Worm (Caenorhabditis elegans): Measurements from ENCODE around the gene xpb-1.
A peak's percentile ranks its signal among the peaks of the same experiment; 100 is the strongest.

Gene xpb-1

ce11 chrIII:11581372-11581771 is 54.9 kb downstream of the xpb-1 start, which contains the start of the genes Y66D12A.6 and ceh-92 (continued):
- TF ChIP-seq hmg-20 (GFP tag; IDR thresholded peaks at IDR 0.05) (no peak), hmg-1.2 (GFP tag; IDR thresholded peaks at IDR 0.05) (no peak), B0019.2 (GFP tag; conservative IDR thresholded peaks at IDR 0.05) (peak; percentile 14; the same call in 1 of the 2 replicates), ztf-25 (GFP tag; IDR thresholded peaks at IDR 0.05) (no peak), mcd-1 (GFP tag; IDR thresholded peaks at IDR 0.05) (peak; percentile 49; the same call in 1 of the 2 replicates), lsy-27 (tag; optimal IDR thresholded peaks at IDR 0.05; ENCODE audit: borderline replicate concordance, insufficient read depth) (no peak), ceh-100 (GFP tag; IDR thresholded peaks at IDR 0.05) (no peak; the same call in 1 of the 2 replicates), bed-1 (GFP tag; IDR thresholded peaks at IDR 0.05) (no peak), chd-7 (tag; optimal IDR thresholded peaks at IDR 0.05) (no peak), Y95B8A.8 (GFP tag; IDR thresholded peaks at IDR 0.05) (no peak), tbp1 (GFP tag; optimal IDR thresholded peaks at IDR 0.05) (no peak), F52B5.7 (tag; optimal IDR thresholded peaks at IDR 0.05) (no peak), C17E4.6 (GFP tag; IDR thresholded peaks at IDR 0.05) (no peak), snpc-1.3 (tag; optimal IDR thresholded peaks at IDR 0.05; ENCODE audit: insufficient read depth) (peak; percentile 37), egl-44 (GFP tag; IDR thresholded peaks at IDR 0.05) (no peak), ceh-40 (GFP tag; IDR thresholded peaks at IDR 0.05) (no peak), attf-3 (GFP tag; conservative IDR thresholded peaks at IDR 0.05) (no peak), efl-1 (GFP tag; optimal IDR thresholded peaks at IDR 0.05) (peak; percentile 50), aptf-2 (GFP tag; conservative IDR thresholded peaks at IDR 0.05) (no peak), K12H6.12 (tag; optimal IDR thresholded peaks at IDR 0.05) (no peak), T07F8.4 (tag; optimal IDR thresholded peaks at IDR 0.05) (no peak), ztf-6 (GFP tag; IDR thresholded peaks at IDR 0.05) (no peak), pbrm-1 (GFP tag; IDR thresholded peaks at IDR 0.05) (no peak), nhr-90 (tag; optimal IDR thresholded peaks at IDR 0.05) (no peak), xnd-1 (tag; optimal IDR thresholded peaks at IDR 0.05) (no peak), dpff-1 (tag; optimal IDR thresholded peaks at IDR 0.05) (no peak), zfh-2 (GFP tag; conservative IDR thresholded peaks at IDR 0.05) (no peak), Y56A3A.18 (GFP tag; IDR thresholded peaks at IDR 0.05) (no peak), nfyb-1 (GFP tag; IDR thresholded peaks at IDR 0.05) (no peak), ZK185.1 (tag; optimal IDR thresholded peaks at IDR 0.05; ENCODE audit: poor library complexity, severe bottlenecking) (no peak), dox-1 (GFP tag; IDR thresholded peaks at IDR 0.05) (peak; percentile 37; the same call in 1 of the 2 replicates), ztf-3 (GFP tag; optimal IDR thresholded peaks at IDR 0.05) (no peak), lin-54 (GFP tag; optimal IDR thresholded peaks at IDR 0.05) (peak; percentile 56), F57A8.1 (GFP tag; optimal IDR thresholded peaks at IDR 0.05) (no peak), B0261.1 (tag; optimal IDR thresholded peaks at IDR 0.05) (no peak), cebp-1 (GFP tag; IDR thresholded peaks at IDR 0.05) (no peak), cebp-1 (tag; optimal IDR thresholded peaks at IDR 0.05) (no peak), aptf-3 (GFP tag; IDR thresholded peaks at IDR 0.05) (no peak), rec-8 (tag; optimal IDR thresholded peaks at IDR 0.05) (no peak), hlh-26 (GFP tag; conservative IDR thresholded peaks at IDR 0.05) (no peak), D2030.7 (GFP tag; IDR thresholded peaks at IDR 0.05) (peak; percentile 73), hlh-12 (tag; optimal IDR thresholded peaks at IDR 0.05) (no peak), snpc-1.1 (tag; optimal IDR thresholded peaks at IDR 0.05; ENCODE audit: insufficient read depth) (peak; percentile 0), cebp-2 (GFP tag; IDR thresholded peaks at IDR 0.05) (no peak), F22D6.2 (tag; optimal IDR thresholded peaks at IDR 0.05) (no peak), ceh-91 (GFP tag; IDR thresholded peaks at IDR 0.05) (peak; percentile 49; the same call in 1 of the 2 replicates), die-1 (tag; optimal IDR thresholded peaks at IDR 0.05) (no peak), F33H1.4 (GFP tag; IDR thresholded peaks at IDR 0.05) (peak; percentile 47), madf-3 (GFP tag; IDR thresholded peaks at IDR 0.05) (no peak)

Data from whole organism, young adult.